Worm (Caenorhabditis elegans) whole organism, early embryonic: ENCODE results near the gene srh-21.

ENCODE experiments used
- B0310.2 ChIP-seq: sonication (generic microtip); optimal IDR thresholded peaks from 2 replicates; lab custom pipeline; 2016; ENCODE audit warnings: mild to moderate bottlenecking, missing genetic modification characterization, missing compliant biosample characterization
- F13C5.2 ChIP-seq: sonication (generic microtip); optimal IDR thresholded peaks from 2 replicates; lab custom pipeline; 2017; ENCODE audit warnings: mild to moderate bottlenecking, missing genetic modification characterization, inconsistent platforms, missing compliant biosample characterization
- aly-1 ChIP-seq: sonication (generic microtip); optimal IDR thresholded peaks from 2 replicates; lab custom pipeline; 2016; ENCODE audit warnings: missing genetic modification characterization, missing compliant biosample characterization
- ama-1 ChIP-seq: fragments of 150-350 bp; optimal IDR thresholded peaks from 2 replicates; lab custom pipeline; 2014
- ceh-13 ChIP-seq: fragments of 200-800 bp; sonication (Bioruptor generic); optimal IDR thresholded peaks from 2 replicates; lab custom pipeline; 2018; ENCODE audit warnings: mild to moderate bottlenecking, missing genetic modification characterization, missing compliant biosample characterization
- ceh-36 ChIP-seq: sonication (generic microtip); optimal IDR thresholded peaks from 2 replicates; lab custom pipeline; 2016; ENCODE audit warnings: missing genetic modification characterization, inconsistent platforms, missing compliant biosample characterization
- ets-7 ChIP-seq: sonication (generic microtip); optimal IDR thresholded peaks from 2 replicates; lab custom pipeline; 2016; ENCODE audit warnings: missing genotype, missing genetic modification characterization, missing compliant biosample characterization
- flt-1 ChIP-seq: fragments of 200-800 bp; sonication (Bioruptor generic); IDR thresholded peaks from 2 replicates; pipeline ENCODE4 v1.3.6; 2022; ENCODE audit warnings: missing genetic modification characterization, missing compliant biosample characterization
- hmbx-1 ChIP-seq: sonication (generic microtip); optimal IDR thresholded peaks from 2 replicates; lab custom pipeline; 2016; ENCODE audit warnings: mild to moderate bottlenecking, missing genetic modification characterization, missing compliant biosample characterization
- hmg-4 ChIP-seq: fragments of 200-800 bp; sonication (Bioruptor generic); optimal IDR thresholded peaks from 2 replicates; lab custom pipeline; 2018; ENCODE audit warnings: mild to moderate bottlenecking, missing genetic modification characterization, missing compliant biosample characterization
- hnd-1 ChIP-seq: sonication (generic microtip); optimal IDR thresholded peaks from 2 replicates; lab custom pipeline; 2016; ENCODE audit warnings: missing genetic modification characterization, missing compliant biosample characterization
- pes-1 ChIP-seq: fragments of 200-800 bp; sonication (Bioruptor generic); IDR thresholded peaks from 2 replicates; pipeline ENCODE4 v1.3.6; 2022; ENCODE audit warnings: missing genetic modification reagents, missing genetic modification characterization, missing compliant biosample characterization
- scrt-1 ChIP-seq: fragments of 200-800 bp; sonication (Bioruptor generic); IDR thresholded peaks from 2 replicates; pipeline ENCODE4 v1.3.6; 2022; ENCODE audit warnings: missing genetic modification characterization, missing compliant biosample characterization
- sea-1 ChIP-seq: fragments of 200-800 bp; sonication (Bioruptor generic); conservative IDR thresholded peaks from 2 replicates; pipeline ENCODE4 v1.3.6; 2022; ENCODE audit warnings: missing genetic modification characterization, missing compliant biosample characterization
- tbx-11 ChIP-seq: fragments of 200-800 bp; sonication (Bioruptor generic); IDR thresholded peaks from 2 replicates; pipeline ENCODE4 v1.3.6; 2022; ENCODE audit warnings: missing genetic modification characterization, missing compliant biosample characterization
- tbx-37 ChIP-seq: fragments of 200-800 bp; sonication (Bioruptor generic); conservative IDR thresholded peaks from 2 replicates; pipeline ENCODE4 v1.3.6; 2022; ENCODE audit warnings: missing genetic modification reagents, missing genetic modification characterization, missing compliant biosample characterization
- tra-4 ChIP-seq: sonication (generic microtip); optimal IDR thresholded peaks from 2 replicates; lab custom pipeline; 2017; ENCODE audit warnings: missing genetic modification characterization, missing compliant biosample characterization

srh-21 gene

DNA sequence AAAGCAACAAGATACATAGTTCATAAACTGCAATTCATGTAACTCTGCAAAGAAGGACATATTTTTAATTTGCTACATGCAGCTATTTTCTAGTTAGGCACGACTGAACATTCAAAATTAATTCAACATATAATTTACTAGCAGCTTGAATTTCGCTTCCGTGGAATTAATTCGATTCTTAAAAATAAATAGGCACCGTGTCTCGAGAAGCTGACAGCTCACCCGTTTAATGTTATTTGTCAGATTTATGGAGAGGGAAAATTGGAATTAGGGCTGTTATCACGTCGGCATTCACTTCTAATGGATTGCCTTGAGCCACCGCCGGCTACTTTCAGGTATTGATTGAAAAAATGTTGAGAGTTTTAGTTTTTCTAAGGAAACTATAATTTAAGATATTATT is at the start of gene srh-21:
TSS of gene srh-21 (plus strand) at position 301 of the 400 bp plus-strand sequence.
- no peak for TF ChIP-seq pes-1 (GFP tag; lab: Robert Waterston, UW)
- TF ChIP-seq flt-1 (GFP tag; lab: Robert Waterston, UW): no peak
- TF ChIP-seq ets-7 (tag; lab: Kevin White, UChicago): no peak
- TF ChIP-seq aly-1 (tag; lab: Kevin White, UChicago): no peak
- TF ChIP-seq hnd-1 (tag; lab: Kevin White, UChicago): no peak
- no peak for TF ChIP-seq F13C5.2 (tag; lab: Kevin White, UChicago)
- TF ChIP-seq tra-4 (tag; lab: Kevin White, UChicago): no peak
- TF ChIP-seq ama-1 (lab: Kevin White, UChicago): no peak
- no peak for TF ChIP-seq sea-1 (GFP tag; lab: Robert Waterston, UW)
- TF ChIP-seq ceh-36 (tag; lab: Kevin White, UChicago): no peak
- no peak for TF ChIP-seq hmbx-1
- no peak for TF ChIP-seq tbx-37 (GFP tag; lab: Robert Waterston, UW)
- no peak for TF ChIP-seq hmg-4 (GFP tag; lab: Kevin White, UChicago)
- no peak for TF ChIP-seq ceh-13 (GFP tag; lab: Kevin White, UChicago)
- TF ChIP-seq tbx-11: no peak

DNA sequence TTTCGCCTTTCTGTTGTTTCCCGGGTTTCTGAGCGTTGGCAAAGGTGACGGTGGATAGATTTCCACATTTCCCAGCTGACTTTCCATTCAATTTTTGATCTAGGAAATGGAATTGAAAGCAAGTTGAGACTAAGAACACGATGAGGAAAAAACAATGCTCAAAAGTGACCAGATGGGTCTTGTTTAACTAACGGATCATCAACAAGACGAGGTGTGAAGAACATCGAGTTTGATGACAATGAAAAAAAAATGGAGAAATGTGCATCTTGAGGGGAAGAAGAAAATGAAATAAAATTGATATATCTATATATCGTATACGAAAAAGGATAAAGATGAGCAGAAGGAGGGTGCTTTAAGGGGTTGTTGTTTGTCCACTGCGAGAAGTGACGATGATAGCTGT is 48.9 kb upstream of the srh-21 start, which contains the start of gene T19H12.6:
TSS of gene T19H12.6 (minus strand) at position 101 of the 400 bp plus-strand sequence.
- TF ChIP-seq tbx-11: no peak
- no peak for TF ChIP-seq hmbx-1
- no peak for TF ChIP-seq ceh-36 (tag; lab: Kevin White, UChicago)
- TF ChIP-seq B0310.2 (tag; lab: Kevin White, UChicago): no peak
- no peak for TF ChIP-seq scrt-1
- TF ChIP-seq tbx-37 (GFP tag; lab: Robert Waterston, UW): no peak
- TF ChIP-seq sea-1 (GFP tag; lab: Robert Waterston, UW): no peak
- TF ChIP-seq pes-1 (GFP tag; lab: Robert Waterston, UW): no peak
- TF ChIP-seq ama-1 (lab: Kevin White, UChicago): no peak
- no peak for TF ChIP-seq hnd-1 (tag; lab: Kevin White, UChicago)
- TF ChIP-seq flt-1 (GFP tag; lab: Robert Waterston, UW): no peak
- no peak for TF ChIP-seq aly-1 (tag; lab: Kevin White, UChicago)
- TF ChIP-seq ets-7 (tag; lab: Kevin White, UChicago): no peak
- no peak for TF ChIP-seq hmg-4 (GFP tag; lab: Kevin White, UChicago)
- no peak for TF ChIP-seq F13C5.2 (tag; lab: Kevin White, UChicago)
- no peak for TF ChIP-seq tra-4 (tag; lab: Kevin White, UChicago)
- TF ChIP-seq ceh-13 (GFP tag; lab: Kevin White, UChicago): no peak

DNA sequence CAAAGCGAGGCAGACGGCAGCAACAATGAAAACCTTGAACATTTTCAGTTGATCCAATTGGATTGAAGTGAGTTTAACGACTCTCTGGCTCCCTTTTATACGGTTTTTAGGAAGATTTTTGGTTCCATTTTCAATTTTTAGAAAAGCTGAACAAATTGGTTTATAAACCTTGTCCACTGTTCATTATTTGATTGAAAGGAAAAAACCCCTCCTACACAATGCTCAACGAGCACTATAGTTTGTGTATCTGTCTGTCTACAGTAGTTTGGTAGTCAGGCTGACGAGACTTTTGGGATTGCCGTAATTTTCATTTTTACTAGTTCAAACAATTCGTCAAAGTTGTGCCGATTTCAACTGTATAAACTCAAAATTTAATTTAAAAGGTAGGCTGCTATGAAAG is 47.2 kb upstream of the srh-21 start, which contains the start of gene T19H12.15:
TSS of gene T19H12.15 (minus strand) at position 101 of the 400 bp plus-strand sequence.
- TF ChIP-seq tra-4 (tag; lab: Kevin White, UChicago): no peak

DNA sequence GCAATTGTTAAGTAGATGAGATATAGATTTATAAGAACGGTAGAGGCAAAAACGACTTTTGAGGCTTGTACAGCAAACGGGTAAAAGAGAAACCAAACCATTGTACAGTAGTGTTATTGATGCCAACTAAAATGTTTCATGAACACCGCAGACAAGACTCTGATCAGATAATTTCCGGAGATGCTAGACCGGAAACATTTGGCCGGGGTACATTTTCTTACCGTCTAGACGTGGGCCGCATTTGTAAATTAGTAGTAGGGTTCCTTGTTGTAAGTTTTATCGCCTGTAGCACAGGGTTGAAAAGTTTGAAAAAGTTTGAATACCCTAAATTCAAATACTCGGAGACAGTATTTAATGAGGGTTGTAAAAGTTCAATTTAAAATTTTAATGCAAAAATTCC is 45.1 kb upstream of the srh-21 start, which contains the start of gene str-32:
TSS of gene str-32 (minus strand) at position 101 of the 400 bp plus-strand sequence.
- no peak for TF ChIP-seq hnd-1 (tag; lab: Kevin White, UChicago)
- no peak for TF ChIP-seq pes-1 (GFP tag; lab: Robert Waterston, UW)
- TF ChIP-seq F13C5.2 (tag; lab: Kevin White, UChicago): no peak
- TF ChIP-seq hmbx-1: no peak
- no peak for TF ChIP-seq ceh-13 (GFP tag; lab: Kevin White, UChicago)
- no peak for TF ChIP-seq tra-4 (tag; lab: Kevin White, UChicago)
- TF ChIP-seq B0310.2 (tag; lab: Kevin White, UChicago): no peak
- no peak for TF ChIP-seq hmg-4 (GFP tag; lab: Kevin White, UChicago)
- no peak for TF ChIP-seq ceh-36 (tag; lab: Kevin White, UChicago)
- no peak for TF ChIP-seq tbx-11
- no peak for TF ChIP-seq aly-1 (tag; lab: Kevin White, UChicago)
- no peak for TF ChIP-seq scrt-1
- TF ChIP-seq ama-1 (lab: Kevin White, UChicago): no peak

DNA sequence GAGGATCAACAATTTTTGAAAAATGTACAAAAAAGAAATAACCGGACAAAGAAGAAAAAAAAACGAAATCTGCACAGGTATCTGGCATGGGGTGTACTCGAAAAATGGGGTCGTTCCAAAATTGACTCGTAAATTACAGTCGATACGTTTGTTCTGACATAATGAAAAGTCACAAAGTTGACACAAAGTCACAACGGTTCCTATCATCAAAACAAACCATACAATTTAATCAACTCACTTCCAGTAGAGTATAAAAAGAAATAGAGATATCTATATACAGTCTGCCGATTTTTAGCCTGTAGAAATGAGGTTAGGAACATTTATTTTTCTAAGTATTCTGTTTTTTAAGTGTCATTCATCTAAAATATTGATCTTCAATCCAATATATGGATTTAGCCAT is 42.0 kb upstream of the srh-21 start, which contains the start of gene T19H12.12:
TSS of gene T19H12.12 (plus strand) at position 301 of the 400 bp plus-strand sequence.
- no peak for TF ChIP-seq ceh-13 (GFP tag; lab: Kevin White, UChicago)
- TF ChIP-seq hmg-4 (GFP tag; lab: Kevin White, UChicago): no peak
- TF ChIP-seq F13C5.2 (tag; lab: Kevin White, UChicago): no peak
- no peak for TF ChIP-seq aly-1 (tag; lab: Kevin White, UChicago)
- no peak for TF ChIP-seq ceh-36 (tag; lab: Kevin White, UChicago)
- TF ChIP-seq ets-7 (tag; lab: Kevin White, UChicago): no peak
- TF ChIP-seq tbx-37 (GFP tag; lab: Robert Waterston, UW): no peak
- TF ChIP-seq hmbx-1: no peak
- TF ChIP-seq sea-1 (GFP tag; lab: Robert Waterston, UW): no peak
- TF ChIP-seq tbx-11: no peak
- TF ChIP-seq scrt-1: no peak
- no peak for TF ChIP-seq ama-1 (lab: Kevin White, UChicago)
- TF ChIP-seq B0310.2 (tag; lab: Kevin White, UChicago): no peak
- TF ChIP-seq pes-1 (GFP tag; lab: Robert Waterston, UW): no peak

DNA sequence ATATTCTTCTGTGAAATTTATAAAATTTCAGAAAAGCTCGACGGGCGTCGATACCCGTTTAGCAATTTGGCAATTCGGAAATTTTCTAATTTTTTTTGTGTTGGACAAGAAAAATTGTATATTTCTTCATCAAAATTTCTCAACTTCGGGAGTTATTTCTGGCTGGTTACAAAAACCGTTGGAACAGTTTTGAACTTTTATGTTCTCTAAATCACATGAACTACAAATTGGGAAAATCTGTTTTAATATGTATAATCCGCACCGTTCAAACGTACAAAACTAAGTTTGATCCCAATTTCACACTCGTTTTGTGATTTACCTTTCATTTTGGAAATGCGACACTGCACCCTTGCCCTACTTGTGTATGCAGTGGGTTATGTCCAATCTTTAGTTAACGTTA is 41.1 kb upstream of the srh-21 start, which contains the start of gene T19H12.3:
TSS of gene T19H12.3 (plus strand) at position 301 of the 400 bp plus-strand sequence.
- no peak for TF ChIP-seq hmg-4 (GFP tag; lab: Kevin White, UChicago)

DNA sequence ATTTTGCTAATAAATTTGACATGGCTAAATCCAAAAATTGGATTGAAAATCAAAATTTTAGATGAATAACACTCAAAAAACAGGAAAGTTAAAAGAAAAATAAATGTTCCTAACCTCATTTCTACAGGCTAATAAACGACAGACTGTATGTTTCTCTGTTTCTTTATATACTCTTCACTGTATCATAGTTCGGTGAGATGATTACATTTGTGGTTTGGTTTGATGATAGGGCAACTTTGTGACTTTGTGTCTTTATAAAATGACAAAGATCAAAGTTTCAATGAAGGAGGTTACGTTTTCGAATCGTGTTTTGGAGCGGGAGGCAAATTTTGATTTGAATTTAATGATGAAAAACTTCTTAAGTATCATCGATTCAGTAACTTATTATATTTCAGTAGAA is 37.0 kb upstream of the srh-21 start, which contains the start of gene ugt-12:
TSS of gene ugt-12 (minus strand) at position 153 of the 400 bp plus-strand sequence.
- TF ChIP-seq scrt-1 (no peak), hmg-4 (GFP tag; lab: Kevin White, UChicago) (no peak), pes-1 (GFP tag; lab: Robert Waterston, UW) (no peak), flt-1 (GFP tag; lab: Robert Waterston, UW) (no peak), aly-1 (tag; lab: Kevin White, UChicago) (no peak), sea-1 (GFP tag; lab: Robert Waterston, UW) (no peak), tbx-11 (no peak), ama-1 (lab: Kevin White, UChicago) (no peak), tra-4 (tag; lab: Kevin White, UChicago) (no peak), ets-7 (tag; lab: Kevin White, UChicago) (no peak), hmbx-1 (no peak)
